Fruit fly (Drosophila melanogaster): Measurements from ENCODE around the gene Gbeta5.
A peak's percentile ranks its signal among the peaks of the same experiment; 100 is the strongest.

Gene Gbeta5

DNA sequence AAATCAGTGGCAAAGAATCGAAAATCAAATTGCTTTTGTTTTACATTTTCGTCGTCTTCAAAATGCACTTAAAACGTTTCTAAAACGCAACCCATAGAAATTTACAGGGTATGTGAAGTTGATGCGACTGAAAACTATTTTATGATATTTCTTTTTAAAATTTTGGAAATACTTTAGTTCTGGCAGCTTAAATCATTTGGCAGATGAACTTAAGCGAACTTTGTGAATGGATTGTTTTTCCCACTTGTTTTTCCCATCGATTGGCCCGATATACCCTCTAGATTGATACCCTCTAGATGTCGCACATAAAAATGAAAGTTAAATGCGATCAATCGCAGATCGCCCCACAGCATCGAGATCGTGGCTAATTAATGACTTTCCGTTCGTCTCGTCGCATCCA lies 25.9 kb downstream of the Gbeta5 start (continued):
- TF ChIP-seq nom (GFP tag; optimal IDR thresholded peaks at IDR 0.05): no peak
- no peak for TF ChIP-seq gsb (GFP tag; IDR thresholded peaks at IDR 0.05)
- TF ChIP-seq PHDP (tag; optimal IDR thresholded peaks at IDR 0.05): peak; percentile 46
- TF ChIP-seq hth (optimal IDR thresholded peaks at IDR 0.05): no peak
- peak; percentile 49 for TF ChIP-seq Asciz (GFP tag; optimal IDR thresholded peaks at IDR 0.05)
- TF ChIP-seq CG12155 (GFP tag; optimal IDR thresholded peaks at IDR 0.05): peak; percentile 16
- TF ChIP-seq grau (tag; optimal IDR thresholded peaks at IDR 0.05): peak; percentile 57
- TF ChIP-seq CG15601 (tag; optimal IDR thresholded peaks at IDR 0.05): peak; percentile 73
- TF ChIP-seq Hand (GFP tag; optimal IDR thresholded peaks at IDR 0.05): no peak
- TF ChIP-seq CG17328 (GFP tag; IDR thresholded peaks at IDR 0.05): peak; percentile 81
- no peak for TF ChIP-seq cad (GFP tag; optimal IDR thresholded peaks at IDR 0.05)
- peak; percentile 71 for TF ChIP-seq CG32772 (GFP tag; IDR thresholded peaks at IDR 0.05)
- no peak for TF ChIP-seq CG11085 (GFP tag; IDR thresholded peaks at IDR 0.05)
- no peak for TF ChIP-seq slou (GFP tag; optimal IDR thresholded peaks at IDR 0.05)
- TF ChIP-seq Lhr (GFP tag; optimal IDR thresholded peaks at IDR 0.05): peak; percentile 14
- no peak for TF ChIP-seq pita (GFP tag; optimal IDR thresholded peaks at IDR 0.05)
- TF ChIP-seq pfk (GFP tag; optimal IDR thresholded peaks at IDR 0.05): no peak
- TF ChIP-seq ssp (GFP tag; IDR thresholded peaks at IDR 0.05): peak; percentile 45
- TF ChIP-seq Optix (GFP tag; IDR thresholded peaks at IDR 0.05): peak; percentile 71
- TF ChIP-seq ash1 (GFP tag; optimal IDR thresholded peaks at IDR 0.05): no peak
- TF ChIP-seq CG7928 (GFP tag; optimal IDR thresholded peaks at IDR 0.05): no peak
- peak; percentile 53 for TF ChIP-seq tio (GFP tag; optimal IDR thresholded peaks at IDR 0.05)
- no peak for TF ChIP-seq CG11560 (tag; IDR thresholded peaks at IDR 0.05)
- TF ChIP-seq Atf6 (GFP tag; IDR thresholded peaks at IDR 0.05): no peak; the same call in 1 of the 2 replicates
- TF ChIP-seq Ada2b (GFP tag; IDR thresholded peaks at IDR 0.05): peak; percentile 61
- TF ChIP-seq nau (GFP tag; optimal IDR thresholded peaks at IDR 0.05): no peak
- no peak for TF ChIP-seq CG13123 (GFP tag; optimal IDR thresholded peaks at IDR 0.05)
- no peak for TF ChIP-seq BEAF-32 (GFP tag; optimal IDR thresholded peaks at IDR 0.05)
- TF ChIP-seq seq (GFP tag; IDR thresholded peaks at IDR 0.05): no peak
- peak; percentile 77 for TF ChIP-seq CG11504 (tag; optimal IDR thresholded peaks at IDR 0.05)
- no peak for TF ChIP-seq CG5953 (GFP tag; IDR thresholded peaks at IDR 0.05)
- TF ChIP-seq gcm (GFP tag; optimal IDR thresholded peaks at IDR 0.05): peak; percentile 40
- TF ChIP-seq D19A (tag; optimal IDR thresholded peaks at IDR 0.05): peak; percentile 66
- peak; percentile 78 for TF ChIP-seq phol (tag; optimal IDR thresholded peaks at IDR 0.05)
- TF ChIP-seq CG1233 (GFP tag; optimal IDR thresholded peaks at IDR 0.05): peak; percentile 19
- TF ChIP-seq Side (GFP tag; optimal IDR thresholded peaks at IDR 0.05): no peak
- TF ChIP-seq Adf1 (GFP tag; IDR thresholded peaks at IDR 0.05): no peak
- TF ChIP-seq CG4707 (GFP tag; optimal IDR thresholded peaks at IDR 0.05): peak; percentile 49
- TF ChIP-seq Awh (GFP tag; IDR thresholded peaks at IDR 0.05): peak; percentile 76
- TF ChIP-seq CG4282 (GFP tag; optimal IDR thresholded peaks at IDR 0.05): no peak
- TF ChIP-seq ERR (GFP tag; optimal IDR thresholded peaks at IDR 0.05): no peak
- TF ChIP-seq CG7786 (GFP tag; optimal IDR thresholded peaks at IDR 0.05): no peak
- TF ChIP-seq lilli (GFP tag; optimal IDR thresholded peaks at IDR 0.05): peak; percentile 42
- peak; percentile 67 for TF ChIP-seq Ptx1 (GFP tag; IDR thresholded peaks at IDR 0.05)
- TF ChIP-seq CrebB (tag; optimal IDR thresholded peaks at IDR 0.05): no peak
- TF ChIP-seq CG6791 (GFP tag; IDR thresholded peaks at IDR 0.05; ENCODE audit: partially characterized antibody): no peak
- TF ChIP-seq repo (GFP tag; optimal IDR thresholded peaks at IDR 0.05): no peak
- TF ChIP-seq Hr39 (optimal IDR thresholded peaks at IDR 0.05): no peak
- no peak for TF ChIP-seq odd (GFP tag; optimal IDR thresholded peaks at IDR 0.05)
- no peak for TF ChIP-seq dm (GFP tag; optimal IDR thresholded peaks at IDR 0.05)
- no peak for TF ChIP-seq run (tag; optimal IDR thresholded peaks at IDR 0.05)
- TF ChIP-seq CG13296 (GFP tag; optimal IDR thresholded peaks at IDR 0.05): no peak
- TF ChIP-seq CG3281 (GFP tag; optimal IDR thresholded peaks at IDR 0.05): no peak

All from whole organism, embryonic.